Fruit fly (Drosophila melanogaster) S2 (cell line): ENCODE measurements around the gene GstD11.

Experiments
- CG8478 ChIP-seq: fragments of >200 bp; optimal IDR thresholded peaks from 2 replicates; lab custom pipeline; 2018
- CTCF ChIP-seq, 2 experiments: fragments of >200 bp; optimal IDR thresholded peaks; 2 replicates each; lab custom pipeline; 2018

DNA sequence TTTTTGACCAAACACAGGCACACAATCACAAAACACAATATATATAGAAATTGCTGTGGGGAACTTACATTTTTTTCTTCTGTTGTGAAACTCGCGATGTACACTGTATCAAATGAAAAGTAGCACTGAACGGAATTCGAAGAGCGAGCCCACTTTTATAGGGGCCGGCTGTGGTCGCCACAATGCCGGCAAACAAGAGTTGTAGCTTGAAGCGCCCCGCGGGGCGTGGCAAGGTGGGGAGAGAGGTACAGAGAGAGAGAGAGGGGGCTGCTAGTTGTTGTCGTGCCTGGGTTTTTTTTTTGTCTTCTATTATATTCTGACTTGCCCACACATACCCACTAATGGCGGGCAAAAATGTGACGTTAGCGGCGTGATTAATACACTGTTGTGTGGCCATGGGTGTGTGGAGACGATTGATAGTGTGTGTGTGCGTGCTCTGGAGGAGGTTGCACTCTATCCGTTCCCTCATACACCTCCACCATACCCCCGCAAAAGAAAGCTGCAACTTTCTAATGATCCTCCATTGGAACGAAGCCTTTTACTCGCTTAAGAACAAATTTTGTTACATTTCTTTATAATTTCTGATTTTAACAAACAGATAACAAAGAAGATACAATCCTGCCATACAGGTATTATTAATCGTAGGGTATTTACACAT is 13.9 kb upstream of the GstD11 start, which contains the start of gene GstD1:
- no peak for TF ChIP-seq CTCF (optimal IDR thresholded peaks at IDR 0.05; lab: Kevin White, UChicago)
- TF ChIP-seq CG8478, result no peak
